Fruit fly (Drosophila melanogaster) whole organism, embryonic: ENCODE measurements around the gene trx.

Experiments used
- CG14014 ChIP-seq: fragments of 200-800 bp; sonication (Bioruptor generic); IDR thresholded peaks from 2 replicates; pipeline ENCODE4 v1.3.6; 2022; ENCODE audit warnings: missing biosample characterization, missing genetic modification characterization
- CG33557 ChIP-seq: fragments of 200-800 bp; sonication (Bioruptor generic); optimal IDR thresholded peaks from 2 replicates; lab custom pipeline; 2019; ENCODE audit warnings: missing biosample characterization, mild to moderate bottlenecking, missing genetic modification characterization, moderate library complexity
- chif ChIP-seq, 2 experiments: fragments of 200-800 bp; sonication (Bioruptor generic); optimal IDR thresholded peaks; 3 replicates each; lab custom pipeline; 2016; ENCODE audit warnings: missing biosample characterization in 2 of 2, missing genetic modification characterization in 2 of 2
- hkb ChIP-seq, 2 experiments: fragments of 200-800 bp in 1 of 2; fragments of >200 bp in 1 of 2; sonication (Bioruptor generic) in 1 of 2; IDR thresholded peaks in 1 of 2; optimal IDR thresholded peaks in 1 of 2; 2 replicates each; pipeline versions ENCODE4 v1.3.6 to Lab custom; 2017 to 2022; ENCODE audit warnings: missing biosample characterization in 1 of 2, missing genetic modification characterization in 1 of 2
- jumu ChIP-seq: fragments of 200-800 bp; sonication (Bioruptor generic); optimal IDR thresholded peaks from 3 replicates; lab custom pipeline; 2016; ENCODE audit warnings: missing biosample characterization, missing genetic modification characterization
- zf30C ChIP-seq: fragments of 200-800 bp; sonication (Bioruptor generic); optimal IDR thresholded peaks from 3 replicates; lab custom pipeline; 2018; ENCODE audit warnings: missing biosample characterization, mild to moderate bottlenecking, missing genetic modification characterization

DNA sequence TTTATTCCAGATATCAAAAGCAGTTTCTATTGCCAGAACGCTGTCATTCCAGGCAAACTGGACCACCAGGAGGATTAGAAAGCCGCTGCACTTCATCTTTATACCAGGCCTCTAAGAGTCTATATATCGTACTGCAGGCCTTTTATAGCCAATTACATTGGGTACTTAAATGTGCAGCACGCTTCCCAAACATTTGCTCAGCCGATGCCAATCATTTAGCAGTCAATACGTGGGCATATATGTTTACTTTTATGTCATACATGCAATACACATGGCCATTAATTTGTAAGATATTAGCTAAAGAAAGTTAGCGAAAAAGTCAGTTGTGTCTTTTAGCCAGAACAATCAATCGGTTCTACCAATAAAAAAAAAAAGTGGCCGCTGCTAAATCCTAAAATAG lies 65.2 kb downstream of the trx start, which contains the start of gene CG33109:
- TF ChIP-seq CG14014 (GFP tag; lab: Robert Waterston, UW) (no peak), chif (GFP tag; optimal IDR thresholded peaks at IDR 0.05; lab: Kevin White, UChicago) (no peak), hkb (optimal IDR thresholded peaks at IDR 0.05; lab: Kevin White, UChicago) (no peak), hkb (GFP tag; IDR thresholded peaks at IDR 0.05; lab: Robert Waterston, UW) (no peak), zf30C (GFP tag; lab: Kevin White, UChicago) (no peak), jumu (GFP tag; lab: Kevin White, UChicago) (no peak), CG33557 (no peak)
